Worm (Caenorhabditis elegans): ENCODE results near the gene mfsd-11.

The mfsd-11 gene

DNA sequence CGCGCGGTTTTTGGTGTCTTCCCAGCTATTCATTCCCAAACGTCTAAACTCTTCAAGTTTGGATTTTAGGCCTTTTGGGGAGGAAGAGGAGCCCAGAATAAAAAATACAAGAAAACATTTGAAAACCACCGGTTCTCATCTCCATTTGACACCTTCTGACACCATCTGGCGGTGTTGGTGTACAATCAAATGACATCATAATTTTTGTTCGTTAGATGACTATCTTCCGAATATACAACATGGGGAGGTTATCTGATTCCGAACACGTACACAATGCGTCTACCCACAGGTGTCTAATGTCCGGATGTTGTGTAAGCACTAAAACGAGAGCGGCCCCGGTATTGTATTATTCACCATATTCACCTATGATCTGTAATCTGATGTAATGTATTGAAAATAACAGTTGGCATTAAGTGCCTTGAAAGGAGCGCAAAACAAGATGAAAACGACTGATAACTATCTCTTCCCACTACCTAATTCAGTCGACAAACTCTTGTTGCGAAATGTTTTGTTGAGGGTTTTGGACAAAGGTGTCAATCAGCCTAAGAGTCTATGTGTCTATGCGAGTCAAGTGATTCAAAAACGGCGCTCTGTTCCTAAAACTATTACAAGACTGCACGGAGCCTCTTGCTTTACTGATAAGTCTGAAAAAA lies 18.7 kb upstream of the mfsd-11 start:
- no peak for TF ChIP-seq isw-1 (GFP tag; IDR thresholded peaks at IDR 0.05)
- peak in 1 of 2 experiments; percentile 19 for TF ChIP-seq ztf-11 (tag; optimal IDR thresholded peaks at IDR 0.05)
- TF ChIP-seq lin-14 (GFP tag; optimal IDR thresholded peaks at IDR 0.05) = peak; percentile 56
- no peak for TF ChIP-seq unc-86 (tag; optimal IDR thresholded peaks at IDR 0.05)
- peak; percentile 10 for TF ChIP-seq elt-2 (tag; optimal IDR thresholded peaks at IDR 0.05)
- no peak for TF ChIP-seq ceh-88 (GFP tag; IDR thresholded peaks at IDR 0.05)
- no peak for TF ChIP-seq zip-4 (GFP tag; optimal IDR thresholded peaks at IDR 0.05)
- peak; percentile 25 for TF ChIP-seq nhr-90 (tag; optimal IDR thresholded peaks at IDR 0.05; ENCODE audit: poor library complexity)
- TF ChIP-seq nhr-20 (tag; optimal IDR thresholded peaks at IDR 0.05) = peak; percentile 18
- TF ChIP-seq lin-35 (GFP tag; optimal IDR thresholded peaks at IDR 0.05) = peak in 1 of 2 experiments; percentile 1
- no peak for TF ChIP-seq lin-13 (GFP tag; optimal IDR thresholded peaks at IDR 0.05)
- TF ChIP-seq nhr-85 (tag) = peak; percentile 85
- no peak for TF ChIP-seq C04F5.9 (tag; optimal IDR thresholded peaks at IDR 0.05)
- peak; percentile 18 for TF ChIP-seq rnt-1 (tag; optimal IDR thresholded peaks at IDR 0.05)
- TF ChIP-seq C34B4.2 (tag; optimal IDR thresholded peaks at IDR 0.05) = no peak
- no peak for TF ChIP-seq lin-15B (tag; optimal IDR thresholded peaks at IDR 0.05)
- TF ChIP-seq efl-1 (optimal IDR thresholded peaks at IDR 0.05) = peak in 1 of 2 experiments; percentile 17
- no peak for TF ChIP-seq efl-1 (GFP tag; optimal IDR thresholded peaks at IDR 0.05 in 1 of 2)
- TF ChIP-seq ztf-4 (tag; optimal IDR thresholded peaks at IDR 0.05) = no peak

DNA sequence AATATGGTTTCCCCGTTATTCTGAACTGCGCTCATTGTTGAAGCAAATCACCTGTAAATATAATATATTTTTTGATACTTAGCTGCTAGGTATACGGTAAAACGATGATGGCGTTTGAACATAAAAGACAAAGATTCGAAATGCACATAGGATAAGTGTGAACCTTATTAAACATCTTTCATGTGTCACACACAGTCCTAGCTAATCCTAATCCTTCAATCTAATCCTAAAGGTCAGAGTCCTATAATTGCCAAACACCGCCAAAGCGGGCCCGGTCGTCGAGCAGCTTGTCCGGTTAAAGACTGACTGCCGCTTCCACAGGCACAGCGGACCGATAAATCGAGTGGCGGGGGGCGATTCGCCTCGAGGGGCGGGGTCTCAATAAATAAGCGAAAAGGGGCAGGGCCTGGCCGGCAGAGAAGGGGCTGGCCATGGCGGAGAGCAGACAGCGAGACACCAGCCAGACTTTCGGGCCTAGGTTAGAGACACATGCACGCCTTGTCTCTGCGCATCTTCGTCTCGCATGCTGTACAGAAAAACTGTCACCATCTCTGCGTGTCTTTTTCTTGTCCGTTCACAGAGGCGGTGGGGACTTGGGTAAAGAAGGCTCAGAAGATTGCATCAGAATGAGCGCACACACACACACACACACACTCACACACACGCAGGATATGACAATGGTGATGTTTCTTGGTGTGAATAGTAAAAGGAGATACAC lies 17.9 kb upstream of the mfsd-11 start, which contains the start of gene F57G12.1:
TSS of gene F57G12.1 (minus strand) at position 51 of the 718 bp plus-strand sequence.
- TF ChIP-seq unc-98 (GFP tag; IDR thresholded peaks at IDR 0.05) (no peak), nhr-47 (tag; optimal IDR thresholded peaks at IDR 0.05) (peak; percentile 66), skn-1 (tag; optimal IDR thresholded peaks at IDR 0.05) (peak; percentile 71), F16B12.6 (tag; optimal IDR thresholded peaks at IDR 0.05) (no peak), lin-15B (tag; optimal IDR thresholded peaks at IDR 0.05) (no peak), alr-1 (tag; optimal IDR thresholded peaks at IDR 0.05; ENCODE audit: borderline replicate concordance) (no peak), unc-30 (tag; optimal IDR thresholded peaks at IDR 0.05) (no peak), pqm-1 (tag; optimal IDR thresholded peaks at IDR 0.05) (peak; percentile 18), efl-3 (GFP tag; optimal IDR thresholded peaks at IDR 0.05) (no peak), mab-9 (GFP tag; IDR thresholded peaks at IDR 0.05) (peak; percentile 42; the same call in 1 of the 2 replicates), C16A3.4 (tag; optimal IDR thresholded peaks at IDR 0.05) (peak; percentile 80), zip-4 (GFP tag; optimal IDR thresholded peaks at IDR 0.05) (no peak), nhr-85 (tag) (peak; percentile 77), nhr-20 (tag; optimal IDR thresholded peaks at IDR 0.05) (peak; percentile 82), tlp-1 (tag; optimal IDR thresholded peaks at IDR 0.05) (no peak), C04F5.9 (tag; optimal IDR thresholded peaks at IDR 0.05) (no peak), ets-5 (GFP tag; IDR thresholded peaks at IDR 0.05) (no peak), egl-13 (tag; optimal IDR thresholded peaks at IDR 0.05) (peak; percentile 25), dpl-1 (GFP tag; optimal IDR thresholded peaks at IDR 0.05) (peak in 2 of 3 experiments; percentile 27 to 31), ceh-82 (tag; optimal IDR thresholded peaks at IDR 0.05) (peak; percentile 64 to 86 (median 75)), efl-1 (optimal IDR thresholded peaks at IDR 0.05) (peak; percentile 48 to 76), efl-1 (GFP tag; optimal IDR thresholded peaks at IDR 0.05 in 1 of 2) (peak in 1 of 2 experiments; percentile 40), lin-13 (GFP tag; optimal IDR thresholded peaks at IDR 0.05) (peak; percentile 77), nhr-90 (tag; optimal IDR thresholded peaks at IDR 0.05; ENCODE audit: poor library complexity) (peak; percentile 45), nhr-76 (tag; optimal IDR thresholded peaks at IDR 0.05) (no peak), blmp-1 (tag; optimal IDR thresholded peaks at IDR 0.05) (peak; percentile 68), snu-23 (GFP tag; optimal IDR thresholded peaks at IDR 0.05) (peak; percentile 78), ceh-8 (GFP tag; optimal IDR thresholded peaks at IDR 0.05) (peak; percentile 70), lin-14 (GFP tag; optimal IDR thresholded peaks at IDR 0.05) (peak; percentile 95), lin-39 (tag; optimal IDR thresholded peaks at IDR 0.05) (peak; percentile 7), xbp-1 (tag; optimal IDR thresholded peaks at IDR 0.05) (peak; percentile 40), egl-27 (tag; optimal IDR thresholded peaks at IDR 0.05) (peak; percentile 21 to 65), nhr-28 (tag; optimal IDR thresholded peaks at IDR 0.05) (no peak), ztf-4 (tag; optimal IDR thresholded peaks at IDR 0.05) (peak; percentile 27), ceh-88 (GFP tag; IDR thresholded peaks at IDR 0.05) (no peak), hlh-4 (tag; optimal IDR thresholded peaks at IDR 0.05) (no peak), lsy-2 (tag; optimal IDR thresholded peaks at IDR 0.05) (peak; percentile 58 to 84), lir-3 (tag; optimal IDR thresholded peaks at IDR 0.05; ENCODE audit: poor library complexity) (no peak), nhr-12 (tag; optimal IDR thresholded peaks at IDR 0.05) (no peak), nhr-11 (tag; optimal IDR thresholded peaks at IDR 0.05) (peak; percentile 54)

Data from whole organism, L1 larva.